Worm (Caenorhabditis elegans): ENCODE measurements around the gene cal-5.

DNA sequence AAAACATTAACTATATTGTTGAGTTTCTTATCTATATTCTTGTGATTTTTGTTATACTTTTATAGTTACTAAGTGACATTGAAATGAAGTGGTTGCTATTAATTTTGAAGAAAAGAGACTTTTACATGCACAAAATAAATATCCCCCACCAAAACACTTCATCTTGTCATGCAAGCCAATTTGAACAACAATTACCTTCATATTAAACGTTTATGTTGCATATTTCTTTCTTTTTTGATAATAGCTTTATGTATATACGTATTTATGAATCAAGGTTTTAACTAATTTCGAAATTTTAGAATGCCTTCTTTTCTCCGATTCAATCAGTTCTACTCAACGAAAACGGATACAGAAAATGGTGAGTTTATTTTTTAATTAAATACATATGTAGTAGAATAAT, 10.0 kb downstream of the cal-5 start, which contains the start of gene clc-7:
- no peak for TF ChIP-seq crh-2 (tag; optimal IDR thresholded peaks at IDR 0.05)
- TF ChIP-seq egl-27 (tag; optimal IDR thresholded peaks at IDR 0.05) = no peak
- no peak for TF ChIP-seq ceh-82 (tag; optimal IDR thresholded peaks at IDR 0.05)
- no peak for TF ChIP-seq snpc-4 (tag; optimal IDR thresholded peaks at IDR 0.05)
- TF ChIP-seq nhr-12 (tag; optimal IDR thresholded peaks at IDR 0.05) = no peak
- TF ChIP-seq R02D3.7 (tag; optimal IDR thresholded peaks at IDR 0.05) = no peak
- TF ChIP-seq ztf-11 (tag; optimal IDR thresholded peaks at IDR 0.05) = no peak
- no peak for TF ChIP-seq lin-13 (GFP tag; optimal IDR thresholded peaks at IDR 0.05)
- no peak for TF ChIP-seq nhr-10 (tag; optimal IDR thresholded peaks at IDR 0.05)
- TF ChIP-seq aly-2 (tag; optimal IDR thresholded peaks at IDR 0.05) = no peak
- TF ChIP-seq nhr-23 (tag; optimal IDR thresholded peaks at IDR 0.05) = no peak
